Fruit fly (Drosophila melanogaster) whole organism, embryonic: ENCODE measurements around the gene eIF3l.
A peak's percentile ranks its signal among the peaks of the same experiment; 100 is the strongest.

Experiments used
- Atf6 ChIP-seq: fragments of 200-800 bp; sonication (Bioruptor generic); IDR thresholded peaks from 2 replicates; pipeline ENCODE4 v1.3.6; 2022; ENCODE audit warnings: missing biosample characterization, missing genetic modification characterization
- BtbVII ChIP-seq: fragments of 200-800 bp; sonication (Bioruptor generic); optimal IDR thresholded peaks from 3 replicates; lab custom pipeline; 2017; ENCODE audit warnings: missing biosample characterization, mild to moderate bottlenecking, missing genetic modification characterization
- Bteb2 ChIP-seq: fragments of 200-800 bp; sonication (Bioruptor generic); optimal IDR thresholded peaks from 2 replicates; lab custom pipeline; 2016; ENCODE audit warnings: missing biosample characterization, missing genetic modification characterization
- CG10462 ChIP-seq: fragments of 200-800 bp; sonication (Bioruptor generic); optimal IDR thresholded peaks from 2 replicates; lab custom pipeline; 2016; ENCODE audit warnings: missing biosample characterization, missing genetic modification characterization
- CG11398 ChIP-seq: fragments of 200-800 bp; sonication (Bioruptor generic); optimal IDR thresholded peaks from 2 replicates; lab custom pipeline; 2016; ENCODE audit warnings: missing biosample characterization, missing genetic modification characterization
- CG12391 ChIP-seq: fragments of 200-800 bp; sonication (Bioruptor generic); optimal IDR thresholded peaks from 3 replicates; lab custom pipeline; 2018; ENCODE audit warnings: missing biosample characterization, mild to moderate bottlenecking, missing genetic modification characterization, moderate library complexity
- CG14050 ChIP-seq: fragments of 200-800 bp; sonication (Bioruptor generic); IDR thresholded peaks from 3 replicates; pipeline ENCODE4 v1.3.6; 2022; ENCODE audit warnings: missing biosample characterization, missing genetic modification characterization
- CG14710 ChIP-seq: fragments of 200-800 bp; sonication (Bioruptor generic); optimal IDR thresholded peaks from 3 replicates; lab custom pipeline; 2019; ENCODE audit warnings: missing biosample characterization, mild to moderate bottlenecking, missing genetic modification characterization, moderate library complexity
- CG15479 ChIP-seq: fragments of 200-800 bp; sonication (Bioruptor generic); optimal IDR thresholded peaks from 3 replicates; lab custom pipeline; 2019; ENCODE audit warnings: missing biosample characterization, mild to moderate bottlenecking, missing genetic modification characterization, moderate library complexity
- CG1603 ChIP-seq: fragments of 200-800 bp; sonication (Bioruptor generic); optimal IDR thresholded peaks from 2 replicates; lab custom pipeline; 2019; ENCODE audit warnings: missing biosample characterization, mild to moderate bottlenecking, missing genetic modification characterization, moderate library complexity
- CG18011 ChIP-seq: fragments of 200-800 bp; sonication (Bioruptor generic); optimal IDR thresholded peaks from 2 replicates; lab custom pipeline; 2017; ENCODE audit warnings: missing biosample characterization, missing genetic modification characterization, mild to moderate bottlenecking, moderate library complexity, missing genotype
- CG2199 ChIP-seq: fragments of 200-800 bp; sonication (Bioruptor generic); IDR thresholded peaks from 3 replicates; pipeline ENCODE4 v1.3.6; 2022; ENCODE audit warnings: missing biosample characterization, missing genetic modification characterization
- CG2202 ChIP-seq: fragments of 200-800 bp; sonication (Bioruptor generic); optimal IDR thresholded peaks from 2 replicates; lab custom pipeline; 2018; ENCODE audit warnings: missing biosample characterization, mild to moderate bottlenecking, missing genetic modification characterization
- CG32767 ChIP-seq: fragments of 200-800 bp; sonication (Bioruptor generic); IDR thresholded peaks from 2 replicates; pipeline ENCODE4 v1.3.6; 2022; ENCODE audit warnings: missing biosample characterization, missing genetic modification characterization
- CG34376 ChIP-seq: fragments of 200-800 bp; sonication (Bioruptor generic); optimal IDR thresholded peaks from 2 replicates; lab custom pipeline; 2018; ENCODE audit warnings: missing biosample characterization, mild to moderate bottlenecking, missing genetic modification characterization
- CG4328 ChIP-seq: fragments of 200-800 bp; sonication (Bioruptor generic); optimal IDR thresholded peaks from 3 replicates; lab custom pipeline; 2017; ENCODE audit warnings: missing biosample characterization, missing genetic modification reagents, missing genetic modification characterization
- CG4820 ChIP-seq: fragments of 200-800 bp; sonication (Bioruptor generic); optimal IDR thresholded peaks from 3 replicates; lab custom pipeline; 2016; ENCODE audit warnings: missing biosample characterization, missing genetic modification characterization
- CG6854 ChIP-seq: fragments of 200-800 bp; sonication (Bioruptor generic); optimal IDR thresholded peaks from 3 replicates; lab custom pipeline; 2017; ENCODE audit warnings: missing biosample characterization, mild to moderate bottlenecking, missing genetic modification characterization
- CG7357 ChIP-seq: fragments of 200-800 bp; sonication (Bioruptor generic); IDR thresholded peaks from 3 replicates; pipeline ENCODE4 v1.3.6; 2022; ENCODE audit warnings: missing biosample characterization, missing genetic modification characterization
- CG7745 ChIP-seq: fragments of 200-800 bp; sonication (Bioruptor generic); optimal IDR thresholded peaks from 2 replicates; lab custom pipeline; 2018; ENCODE audit warnings: missing biosample characterization, mild to moderate bottlenecking, missing genetic modification characterization, moderate library complexity
- CG8924 ChIP-seq: fragments of 200-800 bp; optimal IDR thresholded peaks from 3 replicates; lab custom pipeline; 2019; ENCODE audit warnings: missing biosample characterization, mild to moderate bottlenecking, missing genetic modification characterization, moderate library complexity
- CG9215 ChIP-seq: fragments of 200-800 bp; sonication (Bioruptor generic); IDR thresholded peaks from 2 replicates; pipeline ENCODE4 v1.3.6; 2022; ENCODE audit warnings: missing biosample characterization, missing genetic modification characterization
- CG9437 ChIP-seq: fragments of 200-800 bp; sonication (Bioruptor generic); optimal IDR thresholded peaks from 2 replicates; lab custom pipeline; 2018; ENCODE audit warnings: missing biosample characterization, mild to moderate bottlenecking, missing genetic modification characterization
- Camta ChIP-seq: fragments of 200-800 bp; sonication (Bioruptor generic); optimal IDR thresholded peaks from 2 replicates; lab custom pipeline; 2016; ENCODE audit warnings: missing biosample characterization, missing genetic modification characterization
- CoRest ChIP-seq: fragments of 200-800 bp; sonication (Bioruptor generic); optimal IDR thresholded peaks from 3 replicates; lab custom pipeline; 2018; ENCODE audit warnings: missing biosample characterization, mild to moderate bottlenecking, missing genetic modification characterization, moderate library complexity
- Dip3 ChIP-seq: fragments of 200-800 bp; sonication (Bioruptor generic); optimal IDR thresholded peaks from 3 replicates; lab custom pipeline; 2016; ENCODE audit warnings: missing biosample characterization, missing genetic modification characterization
- Dp ChIP-seq: fragments of 200-800 bp; sonication (Bioruptor generic); optimal IDR thresholded peaks from 2 replicates; lab custom pipeline; 2018; ENCODE audit warnings: missing biosample characterization, mild to moderate bottlenecking, missing genetic modification characterization, moderate library complexity
- E2f1 ChIP-seq: fragments of 200-800 bp; sonication (Bioruptor generic); IDR thresholded peaks from 2 replicates; pipeline ENCODE4 v1.3.6; 2022; ENCODE audit warnings: missing biosample characterization, missing genetic modification characterization
- ERR ChIP-seq: fragments of 200-800 bp; sonication (Bioruptor generic); optimal IDR thresholded peaks from 2 replicates; lab custom pipeline; 2016; ENCODE audit warnings: missing biosample characterization, missing genetic modification characterization
- HLH54F ChIP-seq: fragments of 200-800 bp; sonication (Bioruptor generic); optimal IDR thresholded peaks from 3 replicates; lab custom pipeline; 2016; ENCODE audit warnings: missing biosample characterization, missing genetic modification characterization
- Hr39 ChIP-seq: fragments of >200 bp; optimal IDR thresholded peaks from 2 replicates; lab custom pipeline; 2017
- Meics ChIP-seq: fragments of 200-800 bp; sonication (Bioruptor generic); optimal IDR thresholded peaks from 2 replicates; lab custom pipeline; 2017; ENCODE audit warnings: missing biosample characterization, mild to moderate bottlenecking, missing genetic modification characterization
- Mes4 ChIP-seq: fragments of 200-800 bp; sonication (Bioruptor generic); optimal IDR thresholded peaks from 2 replicates; lab custom pipeline; 2016; ENCODE audit warnings: missing biosample characterization, missing genetic modification characterization
- NFAT ChIP-seq: fragments of 200-800 bp; sonication (Bioruptor generic); IDR thresholded peaks from 2 replicates; pipeline ENCODE4 v1.3.6; 2022; ENCODE audit warnings: missing biosample characterization, missing genetic modification characterization
- Nf-YB ChIP-seq: fragments of 200-800 bp; sonication (Bioruptor generic); optimal IDR thresholded peaks from 3 replicates; lab custom pipeline; 2019; ENCODE audit warnings: missing biosample characterization, mild to moderate bottlenecking, missing genetic modification characterization, moderate library complexity
- Tbp ChIP-seq: fragments of >200 bp; optimal IDR thresholded peaks from 2 replicates; lab custom pipeline; 2018; ENCODE audit warnings: missing biosample characterization, missing genetic modification characterization
- bowl ChIP-seq: fragments of 200-800 bp; sonication (Bioruptor generic); IDR thresholded peaks from 2 replicates; pipeline ENCODE4 v1.3.6; 2022; ENCODE audit warnings: missing biosample characterization, missing genetic modification characterization
- cg ChIP-seq: fragments of 200-800 bp; sonication (Bioruptor generic); optimal IDR thresholded peaks from 3 replicates; lab custom pipeline; 2019; ENCODE audit warnings: missing biosample characterization, mild to moderate bottlenecking, missing genetic modification characterization, moderate library complexity
- chif ChIP-seq, 2 experiments: fragments of 200-800 bp; sonication (Bioruptor generic); optimal IDR thresholded peaks; 3 replicates each; lab custom pipeline; 2016; ENCODE audit warnings: missing biosample characterization in 2 of 2, missing genetic modification characterization in 2 of 2
- dati ChIP-seq: fragments of 200-800 bp; sonication (Bioruptor generic); IDR thresholded peaks from 2 replicates; pipeline ENCODE4 v1.3.6; 2022; ENCODE audit warnings: missing biosample characterization, missing genetic modification characterization
- ewg ChIP-seq: fragments of 200-800 bp; sonication (Bioruptor generic); optimal IDR thresholded peaks from 3 replicates; lab custom pipeline; 2017; ENCODE audit warnings: mild to moderate bottlenecking, missing biosample characterization, missing genetic modification reagents, missing genetic modification characterization
- lola ChIP-seq, 3 experiments: fragments of >200 bp in 2 of 3; fragments of 200-800 bp in 1 of 3; sonication (Bioruptor generic) in 1 of 3; optimal IDR thresholded peaks; 2 replicates each; lab custom pipeline; 2017 to 2019; ENCODE audit warnings: missing biosample characterization in 3 of 3, missing genetic modification characterization in 3 of 3, mild to moderate bottlenecking in 1 of 3, moderate library complexity in 1 of 3
- nmo ChIP-seq: fragments of 200-800 bp; sonication (Bioruptor generic); optimal IDR thresholded peaks from 2 replicates; lab custom pipeline; 2018; ENCODE audit warnings: missing biosample characterization, mild to moderate bottlenecking, missing genetic modification characterization, moderate library complexity
- pfk ChIP-seq: fragments of 200-800 bp; sonication (Bioruptor generic); optimal IDR thresholded peaks from 2 replicates; lab custom pipeline; 2018; ENCODE audit warnings: missing biosample characterization, mild to moderate bottlenecking, missing genetic modification characterization, moderate library complexity
- pum ChIP-seq: fragments of 200-800 bp; sonication (Bioruptor generic); optimal IDR thresholded peaks from 2 replicates; lab custom pipeline; 2016; ENCODE audit warnings: missing biosample characterization, missing genetic modification characterization
- slp2 ChIP-seq: fragments of 200-800 bp; sonication (Bioruptor generic); optimal IDR thresholded peaks from 2 replicates; lab custom pipeline; 2016; ENCODE audit warnings: missing biosample characterization, missing genetic modification characterization
- ssp ChIP-seq: fragments of 200-800 bp; sonication (Bioruptor generic); IDR thresholded peaks from 2 replicates; pipeline ENCODE4 v1.3.6; 2022; ENCODE audit warnings: missing biosample characterization, missing genetic modification characterization
- tgo ChIP-seq: fragments of 200-800 bp; sonication (Bioruptor generic); IDR thresholded peaks from 3 replicates; pipeline ENCODE4 v1.3.6; 2022; ENCODE audit warnings: missing biosample characterization, missing genetic modification characterization
- tio ChIP-seq: fragments of 200-800 bp; sonication (Bioruptor generic); optimal IDR thresholded peaks from 2 replicates; lab custom pipeline; 2017; ENCODE audit warnings: missing biosample characterization, missing genetic modification characterization, inconsistent platforms
- unpg ChIP-seq: fragments of 200-800 bp; sonication (Bioruptor generic); optimal IDR thresholded peaks from 3 replicates; lab custom pipeline; 2018; ENCODE audit warnings: missing biosample characterization, mild to moderate bottlenecking, missing genetic modification characterization, moderate library complexity
- zf30C ChIP-seq: fragments of 200-800 bp; sonication (Bioruptor generic); optimal IDR thresholded peaks from 3 replicates; lab custom pipeline; 2018; ENCODE audit warnings: missing biosample characterization, mild to moderate bottlenecking, missing genetic modification characterization

Gene eIF3l

DNA sequence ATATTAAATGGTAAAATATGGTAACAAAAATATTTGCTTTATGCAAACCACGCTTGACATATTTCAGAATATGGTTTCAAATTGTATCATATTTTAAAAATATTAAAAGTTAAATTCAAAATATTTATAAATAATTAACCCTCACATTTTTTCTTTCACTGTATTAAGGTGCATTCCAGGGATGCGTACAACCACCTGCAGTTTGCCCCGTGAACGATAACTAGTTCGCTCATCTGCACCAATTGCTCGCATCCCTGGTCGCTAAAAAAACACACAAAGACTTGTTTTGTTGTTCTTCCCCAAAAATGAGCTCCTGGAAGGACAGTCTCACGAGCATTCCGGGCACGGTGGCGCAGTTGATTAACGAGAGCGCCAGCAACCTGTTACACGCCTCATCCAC is 14.0 kb downstream of the eIF3l start, which contains the start of gene DEF8 (continued):
- TF ChIP-seq ERR (GFP tag; lab: Kevin White, UChicago) (no peak), CG12391 (tag; lab: Kevin White, UChicago) (peak; percentile 95), Dip3 (GFP tag; lab: Kevin White, UChicago) (peak; percentile 34), Tbp (no peak), nmo (GFP tag; lab: Kevin White, UChicago) (peak; percentile 92), ssp (peak; percentile 77), lola (GFP tag; optimal IDR thresholded peaks at IDR 0.05; lab: Kevin White, UChicago) (peak in 1 of 3 experiments; percentile 91), cg (GFP tag; lab: Kevin White, UChicago) (no peak), E2f1 (peak; percentile 78), CG14710 (tag; lab: Kevin White, UChicago) (peak; percentile 92), pfk (no peak), CG4328 (peak; percentile 68), CG8924 (peak; percentile 92), CG15479 (GFP tag; lab: Kevin White, UChicago) (no peak), Mes4 (GFP tag; lab: Kevin White, UChicago) (peak; percentile 6), CG10462 (GFP tag; lab: Kevin White, UChicago) (peak; percentile 55), slp2 (no peak), dati (peak; percentile 83), CG7357 (GFP tag; lab: Robert Waterston, UW) (no peak), CG6854 (GFP tag; lab: Kevin White, UChicago) (peak; percentile 64), CoRest (peak; percentile 90), CG2202 (tag; lab: Kevin White, UChicago) (peak; percentile 75), unpg (GFP tag; lab: Kevin White, UChicago) (peak; percentile 88), pum (GFP tag; lab: Kevin White, UChicago) (no peak), Nf-YB (peak; percentile 74), CG34376 (GFP tag; lab: Kevin White, UChicago) (peak; percentile 11), Hr39 (lab: Kevin White, UChicago) (no peak), CG14050 (GFP tag; lab: Robert Waterston, UW) (peak; percentile 77; the same call in 2 of the 3 replicates), NFAT (GFP tag; lab: Robert Waterston, UW) (peak; percentile 71), tgo (peak; percentile 74), HLH54F (GFP tag; lab: Kevin White, UChicago) (peak; percentile 28), CG4820 (peak; percentile 71), ewg (peak; percentile 64), CG7745 (tag; lab: Kevin White, UChicago) (peak; percentile 18), Atf6 (peak; percentile 86), Camta (GFP tag; lab: Kevin White, UChicago) (peak; percentile 37), Meics (GFP tag; lab: Kevin White, UChicago) (peak; percentile 84), CG18011 (GFP tag; lab: Kevin White, UChicago) (peak; percentile 43), chif (GFP tag; optimal IDR thresholded peaks at IDR 0.05; lab: Kevin White, UChicago) (peak; percentile 27 to 66), BtbVII (GFP tag; lab: Kevin White, UChicago) (peak; percentile 61), CG32767 (GFP tag; lab: Robert Waterston, UW) (peak; percentile 82), CG1603 (tag; lab: Kevin White, UChicago) (peak; percentile 71), CG2199 (GFP tag; lab: Robert Waterston, UW) (no peak), CG9437 (peak; percentile 81), zf30C (peak; percentile 97), Dp (GFP tag; lab: Kevin White, UChicago) (peak; percentile 18), CG11398 (GFP tag; lab: Kevin White, UChicago) (no peak), bowl (GFP tag; lab: Robert Waterston, UW) (peak; percentile 59; the same call in 1 of the 2 replicates), Bteb2 (GFP tag; lab: Kevin White, UChicago) (peak; percentile 19), CG9215 (GFP tag; lab: Robert Waterston, UW) (peak; percentile 58), tio (peak; percentile 65)
